Worm (Caenorhabditis elegans): ENCODE results near the gene B0280.11.

DNA sequence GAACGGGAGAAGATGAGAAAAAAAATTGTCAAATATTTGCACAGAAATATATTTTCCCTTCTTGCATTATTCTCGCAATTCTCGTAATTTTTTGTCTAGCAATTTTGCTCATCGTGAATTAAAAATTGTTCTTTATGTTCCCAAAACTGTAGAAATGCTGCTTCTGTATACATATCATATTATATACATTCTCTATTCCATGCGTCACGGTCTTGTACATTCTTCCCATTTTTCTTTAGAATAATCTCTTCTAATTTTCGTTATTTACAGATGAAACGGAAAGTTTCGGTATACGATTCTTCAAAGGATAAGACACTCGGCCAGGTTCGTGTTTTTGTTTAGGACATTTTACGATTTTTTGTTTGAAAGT is 29.5 kb upstream of the B0280.11 start, which contains the start of gene acs-4:
- TF ChIP-seq med-1 (GFP tag; optimal IDR thresholded peaks at IDR 0.05; ENCODE audit: insufficient read depth) (no peak), T22C8.4 (GFP tag; IDR thresholded peaks at IDR 0.05) (no peak), ztf-23 (GFP tag; IDR thresholded peaks at IDR 0.05) (no peak), flt-1 (GFP tag; IDR thresholded peaks at IDR 0.05) (no peak), klf-2 (GFP tag; conservative IDR thresholded peaks at IDR 0.05) (no peak)
